Worm (Caenorhabditis elegans) whole organism, mixed stage, embryonic: ENCODE results near the gene Y82E9BL.3.
"Not testable (repeated sequence)": the region's sequence is repeated elsewhere in the genome, so short reads cannot be mapped to it uniquely, and the experiment has no call there.

Source experiments
- ceh-39 ChIP-seq: fragments of 150-350 bp; optimal IDR thresholded peaks from 2 replicates; lab custom pipeline; 2014; ENCODE audit warnings: missing biosample characterization, missing genetic modification characterization
- ceh-43 ChIP-seq: fragments of 200-800 bp; sonication (Bioruptor generic); optimal IDR thresholded peaks from 2 replicates; lab custom pipeline; 2018; ENCODE audit warnings: mild to moderate bottlenecking, missing genetic modification characterization, moderate library complexity, missing compliant biosample characterization
- ceh-83 ChIP-seq: fragments of 200-800 bp; sonication (Bioruptor generic); optimal IDR thresholded peaks from 2 replicates; lab custom pipeline; 2018; ENCODE audit warnings: mild to moderate bottlenecking, missing genetic modification characterization, missing compliant biosample characterization
- ces-1 ChIP-seq: fragments of 150-350 bp; optimal IDR thresholded peaks from 2 replicates; lab custom pipeline; 2014; ENCODE audit warnings: missing biosample characterization, missing genetic modification reagents, missing genetic modification characterization
- elt-1 ChIP-seq: sonication (generic microtip); optimal IDR thresholded peaks from 2 replicates; lab custom pipeline; 2017; ENCODE audit warnings: missing genetic modification characterization, mild to moderate bottlenecking, missing compliant biosample characterization, antibody characterized with exemption, moderate library complexity, borderline replicate concordance; ENCODE audit not compliant: insufficient read depth
- elt-3 ChIP-seq: fragments of 150-350 bp; optimal IDR thresholded peaks from 2 replicates; lab custom pipeline; 2014; ENCODE audit warnings: missing biosample characterization, missing genetic modification characterization
- flh-1 ChIP-seq: fragments of 200-800 bp; sonication (Bioruptor generic); optimal IDR thresholded peaks from 2 replicates; lab custom pipeline; 2018; ENCODE audit warnings: mild to moderate bottlenecking, missing genetic modification characterization, moderate library complexity, missing compliant biosample characterization
- ham-2 ChIP-seq: fragments of 200-800 bp; sonication (Bioruptor generic); optimal IDR thresholded peaks from 2 replicates; lab custom pipeline; 2018; ENCODE audit warnings: mild to moderate bottlenecking, missing genetic modification characterization, missing compliant biosample characterization
- hlh-1 ChIP-seq: fragments of 150-350 bp; optimal IDR thresholded peaks from 2 replicates; lab custom pipeline; 2014; ENCODE audit warnings: missing biosample characterization, missing genetic modification reagents, missing genetic modification characterization
- lin-13 ChIP-seq: fragments of 150-350 bp; optimal IDR thresholded peaks from 2 replicates; lab custom pipeline; 2014; ENCODE audit warnings: missing biosample characterization, missing genetic modification characterization
- lsy-2 ChIP-seq: fragments of 150-350 bp; optimal IDR thresholded peaks from 2 replicates; lab custom pipeline; 2014; ENCODE audit warnings: missing biosample characterization, missing genetic modification characterization
- mab-5 ChIP-seq: fragments of 150-350 bp; optimal IDR thresholded peaks from 2 replicates; lab custom pipeline; 2014; ENCODE audit warnings: missing biosample characterization, missing genetic modification characterization
- mep-1 ChIP-seq: fragments of 150-350 bp; optimal IDR thresholded peaks from 2 replicates; lab custom pipeline; 2017; ENCODE audit warnings: missing biosample characterization, missing genetic modification reagents, missing genetic modification characterization, inconsistent platforms
- nhr-237 ChIP-seq: fragments of 150-350 bp; optimal IDR thresholded peaks from 2 replicates; lab custom pipeline; 2014; ENCODE audit warnings: missing biosample characterization, missing genetic modification characterization
- nhr-28 ChIP-seq: fragments of 150-350 bp; optimal IDR thresholded peaks from 2 replicates; lab custom pipeline; 2014; ENCODE audit warnings: missing biosample characterization, missing genetic modification characterization
- nhr-76 ChIP-seq: sonication (generic microtip); optimal IDR thresholded peaks from 2 replicates; lab custom pipeline; 2017; ENCODE audit warnings: missing biosample characterization, missing genetic modification characterization
- sem-2 ChIP-seq: fragments of 200-800 bp; sonication (Bioruptor generic); optimal IDR thresholded peaks from 2 replicates; lab custom pipeline; 2018; ENCODE audit warnings: mild to moderate bottlenecking, missing genetic modification characterization, missing compliant biosample characterization
- snpc-4 ChIP-seq: fragments of 150-350 bp; optimal IDR thresholded peaks from 2 replicates; lab custom pipeline; 2014; ENCODE audit warnings: missing biosample characterization, missing genetic modification characterization
- sptf-1 ChIP-seq: sonication (generic microtip); optimal IDR thresholded peaks from 2 replicates; lab custom pipeline; 2017; ENCODE audit warnings: mild to moderate bottlenecking, missing genetic modification characterization, moderate library complexity, missing compliant biosample characterization
- tbx-8 ChIP-seq: fragments of 200-800 bp; sonication (Bioruptor generic); optimal IDR thresholded peaks from 2 replicates; lab custom pipeline; 2018; ENCODE audit warnings: mild to moderate bottlenecking, missing genetic modification characterization, moderate library complexity, missing compliant biosample characterization
- unc-120 ChIP-seq: sonication (generic microtip); optimal IDR thresholded peaks from 2 replicates; lab custom pipeline; 2017; ENCODE audit warnings: missing genetic modification characterization, missing compliant biosample characterization; ENCODE audit not compliant: poor library complexity, severe bottlenecking
- unc-62 ChIP-seq: fragments of 150-350 bp; optimal IDR thresholded peaks from 2 replicates; lab custom pipeline; 2014; ENCODE audit warnings: missing biosample characterization, missing genetic modification reagents, missing genetic modification characterization
- zip-8 ChIP-seq: fragments of 150-350 bp; optimal IDR thresholded peaks from 2 replicates; lab custom pipeline; 2014; ENCODE audit warnings: missing biosample characterization, missing genetic modification characterization

The Y82E9BL.3 gene

ce11 chrIII:1383483-1383882, 32.8 kb upstream of the Y82E9BL.3 start:
- TF ChIP-seq ces-1 (GFP tag; lab: Kevin White, UChicago) (no peak), unc-62 (GFP tag; lab: Kevin White, UChicago) (no peak), elt-1 (no peak), ceh-83 (GFP tag; lab: Kevin White, UChicago) (no peak), flh-1 (GFP tag; lab: Kevin White, UChicago) (no peak), zip-8 (tag; lab: Kevin White, UChicago) (no peak), tbx-8 (GFP tag; lab: Kevin White, UChicago) (no peak), ceh-39 (tag; lab: Kevin White, UChicago) (no peak)

ce11 chrIII:1380535-1381274, 30.1 kb upstream of the Y82E9BL.3 start, which contains the start of the genes pals-21 and Y82E9BR.6:
Gene pals-21 (minus strand): TSS chrIII:1380635.
Gene Y82E9BR.6 (plus strand): TSS chrIII:1381224.
- TF ChIP-seq flh-1 (GFP tag; lab: Kevin White, UChicago) = no peak
- no peak for TF ChIP-seq snpc-4 (tag; lab: Kevin White, UChicago)
- no peak for TF ChIP-seq nhr-76
- TF ChIP-seq unc-120 (tag; lab: Kevin White, UChicago) = no peak
- TF ChIP-seq hlh-1 (tag; lab: Kevin White, UChicago) = peak; percentile 75
- TF ChIP-seq elt-1 = no peak

ce11 chrIII:1377903-1378302, 27.3 kb upstream of the Y82E9BL.3 start, which contains the start of gene pals-40:
Gene pals-40 (minus strand): TSS chrIII:1378003.
- TF ChIP-seq unc-120, lsy-2, nhr-237 (tag; lab: Kevin White, UChicago): not testable (repeated sequence)

- TF ChIP-seq ceh-39 (tag; lab: Kevin White, UChicago); elt-1; hlh-1 (tag; lab: Kevin White, UChicago): not testable (repeated sequence)
These were observed 24.8 kb upstream of the Y82E9BL.3 start, which contains the start of gene Y82E9BR.10 for ce11 chrIII:1375491-1375890. Gene Y82E9BR.10 (minus strand): TSS chrIII:1375591.

ce11 chrIII:1374355-1374807, 23.7 kb upstream of the Y82E9BL.3 start, which contains the start of gene Y82E9BR.20:
Gene Y82E9BR.20 (plus strand): TSS chrIII:1374405.
- TF ChIP-seq ceh-39 (tag; lab: Kevin White, UChicago) (no peak), sem-2 (GFP tag; lab: Kevin White, UChicago) (no peak), elt-1 (no peak), nhr-237 (tag; lab: Kevin White, UChicago) (no peak), snpc-4 (tag; lab: Kevin White, UChicago) (no peak), lin-13 (no peak), ceh-43 (GFP tag; lab: Kevin White, UChicago) (no peak), sptf-1 (tag; lab: Kevin White, UChicago) (no peak), nhr-76 (no peak), nhr-28 (tag; lab: Kevin White, UChicago) (no peak), mab-5 (tag; lab: Kevin White, UChicago) (no peak), tbx-8 (GFP tag; lab: Kevin White, UChicago) (no peak)

- TF ChIP-seq hlh-1 (tag; lab: Kevin White, UChicago) = peak; percentile 82
- no peak for TF ChIP-seq ceh-43 (GFP tag; lab: Kevin White, UChicago)
These were observed 21.9 kb upstream of the Y82E9BL.3 start for ce11 chrIII:1372563-1372962.

- no peak for TF ChIP-seq hlh-1 (tag; lab: Kevin White, UChicago)
- TF ChIP-seq elt-3 (tag; lab: Kevin White, UChicago) = no peak
- TF ChIP-seq mep-1 = no peak
- no peak for TF ChIP-seq ham-2 (GFP tag; lab: Kevin White, UChicago)
- TF ChIP-seq sptf-1 (tag; lab: Kevin White, UChicago) = no peak
- TF ChIP-seq ceh-39 (tag; lab: Kevin White, UChicago) = no peak
These were observed 9.0 kb upstream of the Y82E9BL.3 start, which contains the start of gene Y82E9BR.9 for ce11 chrIII:1359669-1360068. Gene Y82E9BR.9 (minus strand): TSS chrIII:1359769.
